Worm (Caenorhabditis elegans): ENCODE data around the gene Y69F12A.1.

ce11 chrIII:7484765-7485164 lies 28.0 kb downstream of the Y69F12A.1 start:
- TF ChIP-seq ztf-23 (GFP tag; IDR thresholded peaks at IDR 0.05) (no peak), tab-1 (GFP tag; IDR thresholded peaks at IDR 0.05) (no peak), klf-2 (GFP tag; conservative IDR thresholded peaks at IDR 0.05) (no peak), ztf-29 (GFP tag; IDR thresholded peaks at IDR 0.05) (no peak), flt-1 (GFP tag; IDR thresholded peaks at IDR 0.05) (no peak), med-1 (GFP tag; optimal IDR thresholded peaks at IDR 0.05; ENCODE audit: insufficient read depth) (no peak), ref-1 (GFP tag; conservative IDR thresholded peaks at IDR 0.05) (no peak)

All from whole organism, midembryonic.